Fruit fly (Drosophila melanogaster): Measurements from ENCODE around the gene Hexo2.

The Hexo2 gene

dm6 chrX:8667709-8668108 is 41.7 kb upstream of the Hexo2 start (continued):
- TF ChIP-seq tai (GFP tag; optimal IDR thresholded peaks at IDR 0.05) (no peak), sv (GFP tag; optimal IDR thresholded peaks at IDR 0.05) (no peak), Jra (GFP tag; optimal IDR thresholded peaks at IDR 0.05) (no peak), usp (GFP tag; optimal IDR thresholded peaks at IDR 0.05) (no peak), Hr83 (GFP tag; optimal IDR thresholded peaks at IDR 0.05; ENCODE audit: poor library complexity, severe bottlenecking) (no peak), Rel (GFP tag; optimal IDR thresholded peaks at IDR 0.05) (no peak), Rel (tag; optimal IDR thresholded peaks at IDR 0.05) (no peak), woc (GFP tag; optimal IDR thresholded peaks at IDR 0.05) (peak; percentile 67), rgr (GFP tag; optimal IDR thresholded peaks at IDR 0.05) (peak; percentile 57)

dm6 chrX:8669434-8669833 is 40.0 kb upstream of the Hexo2 start:
- TF ChIP-seq fru (GFP tag; optimal IDR thresholded peaks at IDR 0.05): peak; percentile 26
- no peak for TF ChIP-seq pan (optimal IDR thresholded peaks at IDR 0.05)
- peak; percentile 57 for TF ChIP-seq HLH106 (tag; optimal IDR thresholded peaks at IDR 0.05)
- peak in 1 of 2 experiments; percentile 26 for TF ChIP-seq foxo (GFP tag; optimal IDR thresholded peaks at IDR 0.05)
- peak; percentile 2 for TF ChIP-seq ey (GFP tag; optimal IDR thresholded peaks at IDR 0.05)
- no peak for TF ChIP-seq N (GFP tag; optimal IDR thresholded peaks at IDR 0.05)
- TF ChIP-seq Sp1 (GFP tag; optimal IDR thresholded peaks at IDR 0.05): peak; percentile 27
- TF ChIP-seq h (GFP tag; optimal IDR thresholded peaks at IDR 0.05): peak; percentile 35

dm6 chrX:8671348-8672298 is 37.8 kb upstream of the Hexo2 start:
- TF ChIP-seq woc (GFP tag; optimal IDR thresholded peaks at IDR 0.05): no peak
- no peak for TF ChIP-seq Sp1 (GFP tag; optimal IDR thresholded peaks at IDR 0.05)
- TF ChIP-seq Hr83 (GFP tag; optimal IDR thresholded peaks at IDR 0.05; ENCODE audit: poor library complexity, severe bottlenecking): no peak
- no peak for TF ChIP-seq Abd-B (GFP tag; optimal IDR thresholded peaks at IDR 0.05)
- no peak for TF ChIP-seq fru (GFP tag; optimal IDR thresholded peaks at IDR 0.05)
- no peak for TF ChIP-seq Hnf4 (GFP tag; optimal IDR thresholded peaks at IDR 0.05)
- TF ChIP-seq GATAd (GFP tag; optimal IDR thresholded peaks at IDR 0.05): no peak
- no peak for TF ChIP-seq rgr (GFP tag; optimal IDR thresholded peaks at IDR 0.05)
- TF ChIP-seq dsf (GFP tag; optimal IDR thresholded peaks at IDR 0.05; ENCODE audit: borderline replicate concordance): no peak

- TF ChIP-seq HLH106 (tag; optimal IDR thresholded peaks at IDR 0.05): peak; percentile 32
- TF ChIP-seq h (GFP tag; optimal IDR thresholded peaks at IDR 0.05): peak; percentile 0
- TF ChIP-seq Sp1 (GFP tag; optimal IDR thresholded peaks at IDR 0.05): peak; percentile 24
- peak; percentile 19 for TF ChIP-seq rgr (GFP tag; optimal IDR thresholded peaks at IDR 0.05)
- no peak for TF ChIP-seq Hnf4 (GFP tag; optimal IDR thresholded peaks at IDR 0.05)
- TF ChIP-seq Vsx2 (GFP tag; optimal IDR thresholded peaks at IDR 0.05; ENCODE audit: partially characterized antibody): no peak
- peak; percentile 16 for TF ChIP-seq jim (GFP tag; optimal IDR thresholded peaks at IDR 0.05)
- peak; percentile 3 for TF ChIP-seq CG9705 (GFP tag; optimal IDR thresholded peaks at IDR 0.05)
- TF ChIP-seq Myc (optimal IDR thresholded peaks at IDR 0.05): peak; percentile 95
- TF ChIP-seq br (GFP tag; optimal IDR thresholded peaks at IDR 0.05): no peak
Observed at dm6 chrX:8676631-8677224, 32.7 kb upstream of the Hexo2 start, which contains the start of gene Rubicon. Gene Rubicon (plus strand): TSS chrX:8677063.

- peak; percentile 19 for TF ChIP-seq h (GFP tag; optimal IDR thresholded peaks at IDR 0.05)
- TF ChIP-seq OdsH (GFP tag; optimal IDR thresholded peaks at IDR 0.05): peak; percentile 10
- TF ChIP-seq Dif (GFP tag; optimal IDR thresholded peaks at IDR 0.05; ENCODE audit: partially characterized antibody): no peak
- TF ChIP-seq ey (GFP tag; optimal IDR thresholded peaks at IDR 0.05): peak; percentile 92
- peak; percentile 91 for TF ChIP-seq fru (GFP tag; optimal IDR thresholded peaks at IDR 0.05)
- peak; percentile 28 for TF ChIP-seq br (GFP tag; optimal IDR thresholded peaks at IDR 0.05)
- no peak for TF ChIP-seq sv (GFP tag; optimal IDR thresholded peaks at IDR 0.05)
- TF ChIP-seq Rel (GFP tag; optimal IDR thresholded peaks at IDR 0.05): peak; percentile 46
- no peak for TF ChIP-seq Rel (tag; optimal IDR thresholded peaks at IDR 0.05)
- TF ChIP-seq GATAd (GFP tag; optimal IDR thresholded peaks at IDR 0.05): no peak
- peak; percentile 2 to 92 for TF ChIP-seq foxo (GFP tag; optimal IDR thresholded peaks at IDR 0.05)
- TF ChIP-seq Sp1 (GFP tag; optimal IDR thresholded peaks at IDR 0.05): peak; percentile 80
- TF ChIP-seq woc (GFP tag; optimal IDR thresholded peaks at IDR 0.05): peak; percentile 71
- peak; percentile 29 for TF ChIP-seq HLH106 (tag; optimal IDR thresholded peaks at IDR 0.05)
- TF ChIP-seq rgr (GFP tag; optimal IDR thresholded peaks at IDR 0.05): peak; percentile 23
Observed at dm6 chrX:8677434-8677833, 32.0 kb upstream of the Hexo2 start.
